Fruit fly (Drosophila melanogaster): ENCODE measurements around the gene CG32462.
A peak's percentile ranks its signal among the peaks of the same experiment; 100 is the strongest.

The CG32462 gene

dm6 chr3L:22879344-22879723, 26.0 kb upstream of the CG32462 start:
- no peak for TF ChIP-seq dsf (GFP tag; optimal IDR thresholded peaks at IDR 0.05; ENCODE audit: borderline replicate concordance)
- TF ChIP-seq Dfd (GFP tag; optimal IDR thresholded peaks at IDR 0.05): no peak
- TF ChIP-seq usp (GFP tag; optimal IDR thresholded peaks at IDR 0.05): no peak

- peak; percentile 99 for TF ChIP-seq CG32264 (GFP tag; optimal IDR thresholded peaks at IDR 0.05)
- peak; percentile 98 for TF ChIP-seq brk (GFP tag; optimal IDR thresholded peaks at IDR 0.05)
- peak; percentile 100 for TF ChIP-seq OdsH (GFP tag; optimal IDR thresholded peaks at IDR 0.05)
- peak; percentile 99 for TF ChIP-seq Hr83 (GFP tag; optimal IDR thresholded peaks at IDR 0.05; ENCODE audit: poor library complexity, severe bottlenecking)
- no peak for TF ChIP-seq dl (GFP tag; optimal IDR thresholded peaks at IDR 0.05; ENCODE audit: insufficient read depth in 1 of 2, partially characterized antibody in 2 of 2)
- peak; percentile 100 for TF ChIP-seq rgr (GFP tag; optimal IDR thresholded peaks at IDR 0.05)
- TF ChIP-seq Jra (GFP tag; optimal IDR thresholded peaks at IDR 0.05): peak; percentile 99
- TF ChIP-seq Mio (GFP tag; optimal IDR thresholded peaks at IDR 0.05): peak; percentile 97
- peak; percentile 100 for TF ChIP-seq h (GFP tag; optimal IDR thresholded peaks at IDR 0.05)
- TF ChIP-seq HLH106 (tag; optimal IDR thresholded peaks at IDR 0.05): peak; percentile 100
- peak; percentile 92 for TF ChIP-seq Myc (optimal IDR thresholded peaks at IDR 0.05)
- no peak for TF ChIP-seq Vsx2 (GFP tag; optimal IDR thresholded peaks at IDR 0.05; ENCODE audit: partially characterized antibody)
- TF ChIP-seq Rel (GFP tag; optimal IDR thresholded peaks at IDR 0.05): peak; percentile 99
- peak; percentile 94 for TF ChIP-seq Rel (tag; optimal IDR thresholded peaks at IDR 0.05)
- TF ChIP-seq woc (GFP tag; optimal IDR thresholded peaks at IDR 0.05): peak; percentile 99
- TF ChIP-seq Hr78 (GFP tag; optimal IDR thresholded peaks at IDR 0.05): no peak
- TF ChIP-seq foxo (GFP tag; optimal IDR thresholded peaks at IDR 0.05): peak; percentile 99 to 100
- TF ChIP-seq Abd-B (GFP tag; optimal IDR thresholded peaks at IDR 0.05): no peak
- TF ChIP-seq ey (GFP tag; optimal IDR thresholded peaks at IDR 0.05): peak; percentile 100
- TF ChIP-seq Sp1 (GFP tag; optimal IDR thresholded peaks at IDR 0.05): peak; percentile 100
- TF ChIP-seq lola (GFP tag; optimal IDR thresholded peaks at IDR 0.05): no peak
- peak; percentile 39 for TF ChIP-seq Dif (GFP tag; optimal IDR thresholded peaks at IDR 0.05; ENCODE audit: partially characterized antibody)
- peak; percentile 100 for TF ChIP-seq br (GFP tag; optimal IDR thresholded peaks at IDR 0.05)
- peak; percentile 100 for TF ChIP-seq fru (GFP tag; optimal IDR thresholded peaks at IDR 0.05)
- TF ChIP-seq psq (GFP tag; optimal IDR thresholded peaks at IDR 0.05): peak; percentile 99
- TF ChIP-seq usp (GFP tag; optimal IDR thresholded peaks at IDR 0.05): no peak
- TF ChIP-seq N (GFP tag; optimal IDR thresholded peaks at IDR 0.05): no peak
- peak; percentile 92 for TF ChIP-seq jim (GFP tag; optimal IDR thresholded peaks at IDR 0.05)
- peak; percentile 97 for TF ChIP-seq dsf (GFP tag; optimal IDR thresholded peaks at IDR 0.05; ENCODE audit: borderline replicate concordance)
- TF ChIP-seq CG9705 (GFP tag; optimal IDR thresholded peaks at IDR 0.05): peak; percentile 99
- TF ChIP-seq GATAd (GFP tag; optimal IDR thresholded peaks at IDR 0.05): peak; percentile 99
- TF ChIP-seq Hnf4 (GFP tag; optimal IDR thresholded peaks at IDR 0.05): peak; percentile 100
- TF ChIP-seq dmrt93B (GFP tag; optimal IDR thresholded peaks at IDR 0.05): peak; percentile 100
- TF ChIP-seq sv (GFP tag; optimal IDR thresholded peaks at IDR 0.05): peak; percentile 100
- TF ChIP-seq CrebA (GFP tag; optimal IDR thresholded peaks at IDR 0.05; ENCODE audit: borderline replicate concordance): peak; percentile 98
- peak; percentile 99 for TF ChIP-seq sage (GFP tag; optimal IDR thresholded peaks at IDR 0.05)
- TF ChIP-seq pan (optimal IDR thresholded peaks at IDR 0.05): no peak
- TF ChIP-seq tai (GFP tag; optimal IDR thresholded peaks at IDR 0.05): peak; percentile 99
- peak; percentile 95 for TF ChIP-seq Dfd (GFP tag; optimal IDR thresholded peaks at IDR 0.05)
Measured at dm6 chr3L:22878723-22879343, 25.5 kb upstream of the CG32462 start, which contains the start of the genes Chro and Ssl1. Gene Chro, minus strand, starts transcription at chr3L:22878984. Gene Ssl1, plus strand, starts transcription at chr3L:22879089.

dm6 chr3L:22877934-22878333, 24.6 kb upstream of the CG32462 start:
- TF ChIP-seq Myc (optimal IDR thresholded peaks at IDR 0.05) (peak; percentile 66), Hr83 (GFP tag; optimal IDR thresholded peaks at IDR 0.05; ENCODE audit: poor library complexity, severe bottlenecking) (peak; percentile 34), CG32264 (GFP tag; optimal IDR thresholded peaks at IDR 0.05) (no peak), Hr78 (GFP tag; optimal IDR thresholded peaks at IDR 0.05) (no peak), Rel (GFP tag; optimal IDR thresholded peaks at IDR 0.05) (no peak), Rel (tag; optimal IDR thresholded peaks at IDR 0.05) (peak; percentile 47), OdsH (GFP tag; optimal IDR thresholded peaks at IDR 0.05) (peak; percentile 0), rgr (GFP tag; optimal IDR thresholded peaks at IDR 0.05) (peak; percentile 8)

Measured in whole organism, wandering third instar larva.